Worm (Caenorhabditis elegans) whole organism, midembryonic: ENCODE data around the gene eif-2A.

Source experiments
- cog-1 ChIP-seq: sonication (generic microtip); optimal IDR thresholded peaks from 2 replicates; lab custom pipeline; 2016; ENCODE audit warnings: missing genetic modification characterization, missing compliant biosample characterization
- tab-1 ChIP-seq: fragments of 200-800 bp; sonication (Bioruptor generic); IDR thresholded peaks from 2 replicates; pipeline ENCODE4 v1.3.6; 2022; ENCODE audit warnings: missing genetic modification characterization, missing compliant biosample characterization
- ztf-29 ChIP-seq: fragments of 200-800 bp; sonication (Bioruptor generic); IDR thresholded peaks from 2 replicates; pipeline ENCODE4 v1.3.6; 2022; ENCODE audit warnings: missing genetic modification reagents, missing genetic modification characterization, missing compliant biosample characterization

- TF ChIP-seq ztf-29 (no peak), tab-1 (no peak), cog-1 (tag; lab: Kevin White, UChicago) (no peak)
These were observed 27.6 kb upstream of the eif-2A start for ce11 chrII:10389038-10389437.
